Worm (Caenorhabditis elegans): Measurements from ENCODE around the gene C33G8.13.

The C33G8.13 gene

DNA sequence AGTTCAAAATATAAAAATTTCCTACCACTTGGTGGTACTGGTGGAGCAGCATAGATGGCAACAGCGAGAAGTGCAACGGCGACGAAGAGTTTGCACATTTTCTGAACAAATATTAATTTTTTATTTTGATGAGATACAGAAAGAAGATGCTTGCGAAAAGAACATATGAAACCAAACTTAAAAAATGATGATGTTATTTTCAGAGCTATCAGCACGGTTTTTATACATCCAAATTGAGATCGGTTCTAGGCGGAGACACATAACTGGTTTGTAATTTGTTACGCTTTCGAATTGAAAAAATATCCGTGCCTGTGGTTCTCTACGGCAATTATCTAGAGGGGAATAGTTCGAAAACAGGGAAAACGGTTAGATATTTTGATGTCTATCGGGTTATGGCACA is 37.3 kb upstream of the C33G8.13 start, which contains the start of gene txt-17:
TSS of gene txt-17 (minus strand) at position 101 of the 400 bp plus-strand sequence.
- no peak for TF ChIP-seq saeg-2 (GFP tag; IDR thresholded peaks at IDR 0.05)
- TF ChIP-seq ces-1 (GFP tag; optimal IDR thresholded peaks at IDR 0.05): no peak
- no peak for TF ChIP-seq ZK546.5 (tag; optimal IDR thresholded peaks at IDR 0.05)
- TF ChIP-seq ceh-28 (tag; optimal IDR thresholded peaks at IDR 0.05): no peak
- no peak for TF ChIP-seq F49E8.2 (tag; optimal IDR thresholded peaks at IDR 0.05; ENCODE audit: borderline replicate concordance)
- TF ChIP-seq cey-2 (tag; optimal IDR thresholded peaks at IDR 0.05; ENCODE audit: borderline replicate concordance, insufficient read depth): no peak
- TF ChIP-seq egl-43 (GFP tag; IDR thresholded peaks at IDR 0.05): no peak
- TF ChIP-seq hmg-1.1 (GFP tag; IDR thresholded peaks at IDR 0.05): no peak
- TF ChIP-seq rbr-2 (tag; optimal IDR thresholded peaks at IDR 0.05): no peak
- TF ChIP-seq ZK337.2 (GFP tag; IDR thresholded peaks at IDR 0.05): no peak
- TF ChIP-seq dpl-1 (GFP tag; optimal IDR thresholded peaks at IDR 0.05): no peak
- no peak for TF ChIP-seq R02D3.7 (tag; optimal IDR thresholded peaks at IDR 0.05)

DNA sequence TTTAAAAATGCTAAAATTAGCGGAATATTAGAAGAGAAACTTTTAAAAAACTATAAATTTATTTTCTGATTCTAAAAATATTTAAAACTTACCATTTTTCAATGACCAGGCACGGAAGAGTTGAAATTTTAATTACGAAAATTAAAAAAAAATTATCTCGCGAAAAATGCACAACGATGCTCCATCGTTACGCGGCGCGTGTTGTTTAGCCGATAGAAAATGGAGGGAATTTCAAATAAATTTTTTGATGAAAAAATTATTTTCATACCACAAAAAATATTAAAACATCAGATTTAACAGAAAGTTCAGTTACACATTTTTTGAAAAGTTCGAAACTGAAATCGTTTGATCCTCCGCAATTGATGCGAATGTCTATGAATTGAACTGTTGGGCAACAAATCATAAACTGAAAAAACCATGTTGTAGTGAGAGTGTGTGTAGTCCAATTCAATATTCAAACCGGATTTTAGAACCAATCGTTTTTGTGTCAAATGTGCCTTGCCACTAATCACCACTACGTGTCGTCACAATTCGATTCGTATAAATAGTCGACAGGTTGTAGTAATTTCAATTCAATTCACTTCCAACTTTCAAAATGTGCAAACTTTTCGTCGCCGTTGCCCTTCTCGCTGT is 35.5 kb upstream of the C33G8.13 start, which contains the start of the genes tofu-2 and spig-1:
TSS of gene tofu-2 (minus strand) at position 116 of the 633 bp plus-strand sequence.
TSS of gene spig-1 (plus strand) at position 583 of the 633 bp plus-strand sequence.
- no peak for TF ChIP-seq mdt-29 (GFP tag; IDR thresholded peaks at IDR 0.05)
- no peak for TF ChIP-seq ceh-20 (GFP tag; IDR thresholded peaks at IDR 0.05)
- TF ChIP-seq Y48G9A.11 (GFP tag; IDR thresholded peaks at IDR 0.05): peak; percentile 96
- no peak for TF ChIP-seq zip-11 (GFP tag; IDR thresholded peaks at IDR 0.05)
- no peak for TF ChIP-seq saeg-2 (GFP tag; IDR thresholded peaks at IDR 0.05)

DNA sequence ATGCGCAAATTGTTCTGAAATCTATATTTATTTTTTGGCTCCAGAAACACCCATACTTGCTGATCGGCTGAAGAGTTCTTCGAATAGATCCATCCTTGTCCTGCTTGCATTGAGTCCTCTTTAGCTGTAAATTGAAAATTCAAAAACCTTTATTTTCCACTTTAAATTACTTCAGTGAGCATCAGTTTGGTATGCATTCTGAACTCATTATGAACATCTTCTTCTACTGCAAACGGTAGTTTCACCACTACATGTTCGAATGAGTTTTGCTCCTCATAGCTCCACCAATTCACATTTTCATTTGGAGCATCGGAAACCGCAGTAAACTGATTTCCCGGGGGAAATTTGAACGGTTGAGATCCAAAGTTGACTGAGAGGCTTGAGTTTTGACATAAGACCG is 34.4 kb upstream of the C33G8.13 start:
- peak; percentile 27 for TF ChIP-seq aha-1 (tag)
- no peak for TF ChIP-seq php-3 (GFP tag; IDR thresholded peaks at IDR 0.05)
- no peak for TF ChIP-seq ceh-32 (tag; optimal IDR thresholded peaks at IDR 0.05; ENCODE audit: poor library complexity)
- no peak for TF ChIP-seq D1046.2 (GFP tag; IDR thresholded peaks at IDR 0.05)
- TF ChIP-seq nhr-111 (GFP tag; optimal IDR thresholded peaks at IDR 0.05): no peak
- TF ChIP-seq spr-3 (GFP tag; optimal IDR thresholded peaks at IDR 0.05): no peak
- TF ChIP-seq unc-62 (GFP tag; optimal IDR thresholded peaks at IDR 0.05 in 1 of 2): peak in 1 of 2 experiments; percentile 92
- TF ChIP-seq unc-62 (tag; optimal IDR thresholded peaks at IDR 0.05): no peak

DNA sequence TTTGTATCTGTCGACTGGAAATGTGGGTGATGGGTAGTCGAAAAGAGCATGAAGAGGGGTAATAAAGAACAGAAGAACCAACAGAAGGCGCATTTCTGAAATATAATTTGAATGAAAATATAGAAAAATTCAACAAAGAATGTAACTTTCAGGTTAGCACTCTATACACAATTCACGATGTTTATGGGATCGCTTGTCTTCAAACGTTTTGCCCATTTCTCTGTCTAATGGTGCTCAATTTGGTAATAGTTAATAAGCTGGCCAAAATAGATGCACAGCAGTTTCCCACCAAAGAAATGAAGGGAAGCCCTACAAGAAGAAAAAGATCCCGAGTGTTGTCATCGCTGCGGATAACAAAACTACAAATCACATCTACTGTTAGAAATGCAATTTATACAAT is 31.7 kb upstream of the C33G8.13 start, which contains the start of gene F20A1.8:
TSS of gene F20A1.8 (minus strand) at position 101 of the 400 bp plus-strand sequence.
- TF ChIP-seq unc-62 (GFP tag; optimal IDR thresholded peaks at IDR 0.05 in 1 of 2) (peak in 1 of 2 experiments; percentile 16), unc-62 (tag; optimal IDR thresholded peaks at IDR 0.05) (no peak), nhr-28 (tag; optimal IDR thresholded peaks at IDR 0.05) (no peak)

ce11 chrV:7046005-7046404 is 30.2 kb upstream of the C33G8.13 start, which contains the start of gene F20A1.2:
TSS of gene F20A1.2 (plus strand) at chrV:7046305.
- TF ChIP-seq rbr-2 (tag; optimal IDR thresholded peaks at IDR 0.05) (no peak), jun-1 (tag; optimal IDR thresholded peaks at IDR 0.05) (no peak), Y75B8A.6 (GFP tag; IDR thresholded peaks at IDR 0.05) (no peak), unc-39 (tag; optimal IDR thresholded peaks at IDR 0.05) (no peak), ztf-7 (tag; optimal IDR thresholded peaks at IDR 0.05) (no peak), dpl-1 (GFP tag; optimal IDR thresholded peaks at IDR 0.05) (no peak), F49E8.2 (tag; optimal IDR thresholded peaks at IDR 0.05; ENCODE audit: borderline replicate concordance) (no peak), F37D6.2 (tag; optimal IDR thresholded peaks at IDR 0.05) (no peak), mxl-3 (GFP tag; optimal IDR thresholded peaks at IDR 0.05) (no peak), nhr-76 (tag; optimal IDR thresholded peaks at IDR 0.05) (no peak), Y5F2A.4 (GFP tag; optimal IDR thresholded peaks at IDR 0.05) (no peak), ceh-44 (GFP tag; IDR thresholded peaks at IDR 0.05) (no peak), lin-39 (tag; optimal IDR thresholded peaks at IDR 0.05) (no peak), skn-1 (tag; optimal IDR thresholded peaks at IDR 0.05) (no peak), zag-1 (tag; optimal IDR thresholded peaks at IDR 0.05) (no peak), cey-2 (tag; optimal IDR thresholded peaks at IDR 0.05; ENCODE audit: borderline replicate concordance, insufficient read depth) (no peak), D1046.2 (GFP tag; IDR thresholded peaks at IDR 0.05) (no peak), mes-2 (tag; optimal IDR thresholded peaks at IDR 0.05; ENCODE audit: poor library complexity, severe bottlenecking) (no peak)

All from whole organism, L4 larva.